Worm (Caenorhabditis elegans) whole organism, dauer: ENCODE measurements around the gene Y105C5A.26.
"Not testable (repeated sequence)": the region's sequence is repeated elsewhere in the genome, so short reads cannot be mapped to it uniquely, and the experiment has no call there.

Experiments
- unc-62 ChIP-seq: sonication (generic microtip); optimal IDR thresholded peaks from 2 replicates; lab custom pipeline; 2017; ENCODE audit warnings: missing biosample characterization, missing genetic modification reagents, missing genetic modification characterization

The Y105C5A.26 gene

ce11 chrIV:15681445-15681844 is at the start of gene Y105C5A.26:
Gene Y105C5A.26, minus strand, starts transcription at chrIV:15681545.
- TF ChIP-seq unc-62 (GFP tag; lab: Kevin White, UChicago): not testable (repeated sequence)

- no peak for TF ChIP-seq unc-62 (GFP tag; lab: Kevin White, UChicago)
These were observed 44.8 kb upstream of the Y105C5A.26 start for ce11 chrIV:15726175-15726574.

- TF ChIP-seq unc-62 (GFP tag; lab: Kevin White, UChicago): no peak
These were observed 37.1 kb upstream of the Y105C5A.26 start for ce11 chrIV:15718442-15718841.

- no peak for TF ChIP-seq unc-62 (GFP tag; lab: Kevin White, UChicago)
These were observed 20.6 kb upstream of the Y105C5A.26 start for ce11 chrIV:15701962-15702361.

ce11 chrIV:15701459-15701858 is 20.1 kb upstream of the Y105C5A.26 start:
- no peak for TF ChIP-seq unc-62 (GFP tag; lab: Kevin White, UChicago)

ce11 chrIV:15696786-15697185 is 15.4 kb upstream of the Y105C5A.26 start:
- no peak for TF ChIP-seq unc-62 (GFP tag; lab: Kevin White, UChicago)

- no peak for TF ChIP-seq unc-62 (GFP tag; lab: Kevin White, UChicago)
These were observed 13.9 kb upstream of the Y105C5A.26 start for ce11 chrIV:15695274-15695673.

- TF ChIP-seq unc-62 (GFP tag; lab: Kevin White, UChicago): no peak
These were observed 11.9 kb upstream of the Y105C5A.26 start for ce11 chrIV:15693268-15693667.

ce11 chrIV:15691829-15692228 is 10.5 kb upstream of the Y105C5A.26 start:
- TF ChIP-seq unc-62 (GFP tag; lab: Kevin White, UChicago): no peak

ce11 chrIV:15688524-15689479 is 7.5 kb upstream of the Y105C5A.26 start, which contains the start of gene Y105C5A.15:
Gene Y105C5A.15, plus strand, starts transcription at chrIV:15689201.
- TF ChIP-seq unc-62 (GFP tag; lab: Kevin White, UChicago): no peak

- TF ChIP-seq unc-62 (GFP tag; lab: Kevin White, UChicago): no peak
These were observed 6.5 kb upstream of the Y105C5A.26 start for ce11 chrIV:15687825-15688224.

ce11 chrIV:15686233-15686632 is 4.9 kb upstream of the Y105C5A.26 start:
- TF ChIP-seq unc-62 (GFP tag; lab: Kevin White, UChicago): no peak

ce11 chrIV:15684521-15684920 is 3.2 kb upstream of the Y105C5A.26 start:
- TF ChIP-seq unc-62 (GFP tag; lab: Kevin White, UChicago): no peak

ce11 chrIV:15672994-15673393 is 8.4 kb downstream of the Y105C5A.26 start:
- no peak for TF ChIP-seq unc-62 (GFP tag; lab: Kevin White, UChicago)

ce11 chrIV:15658444-15658843 is 22.9 kb downstream of the Y105C5A.26 start:
- no peak for TF ChIP-seq unc-62 (GFP tag; lab: Kevin White, UChicago)

ce11 chrIV:15648245-15648644 is 33.1 kb downstream of the Y105C5A.26 start:
- TF ChIP-seq unc-62 (GFP tag; lab: Kevin White, UChicago): no peak
